Fruit fly (Drosophila melanogaster): ENCODE measurements around the gene CG42788.

dm6 chr3R:15136846-15137245 lies 5.1 kb upstream of the CG42788 start, which contains the start of the genes CG6912 and CG3984:
- TF ChIP-seq ttk (optimal IDR thresholded peaks at IDR 0.05) (no peak), Sin3A (optimal IDR thresholded peaks at IDR 0.05) (no peak)
